Worm (Caenorhabditis elegans) whole organism, mixed stage, embryonic: ENCODE results near the gene C48B4.13.

Experiments used
- M03D4.4 ChIP-seq: sonication (generic microtip); optimal IDR thresholded peaks from 2 replicates; lab custom pipeline; 2017; ENCODE audit warnings: mild to moderate bottlenecking, missing genetic modification characterization, missing compliant biosample characterization
- bed-3 ChIP-seq: fragments of 200-800 bp; sonication (Bioruptor generic); optimal IDR thresholded peaks from 3 replicates; lab custom pipeline; 2018; ENCODE audit warnings: mild to moderate bottlenecking, missing genetic modification characterization, moderate library complexity, missing compliant biosample characterization
- blmp-1 ChIP-seq: fragments of 150-350 bp; optimal IDR thresholded peaks from 2 replicates; lab custom pipeline; 2014; ENCODE audit warnings: missing biosample characterization, missing genetic modification characterization
- ceh-39 ChIP-seq: fragments of 150-350 bp; optimal IDR thresholded peaks from 2 replicates; lab custom pipeline; 2014; ENCODE audit warnings: missing biosample characterization, missing genetic modification characterization
- ceh-43 ChIP-seq: fragments of 200-800 bp; sonication (Bioruptor generic); optimal IDR thresholded peaks from 2 replicates; lab custom pipeline; 2018; ENCODE audit warnings: mild to moderate bottlenecking, missing genetic modification characterization, moderate library complexity, missing compliant biosample characterization
- ceh-83 ChIP-seq: fragments of 200-800 bp; sonication (Bioruptor generic); optimal IDR thresholded peaks from 2 replicates; lab custom pipeline; 2018; ENCODE audit warnings: mild to moderate bottlenecking, missing genetic modification characterization, missing compliant biosample characterization
- ces-1 ChIP-seq: fragments of 150-350 bp; optimal IDR thresholded peaks from 2 replicates; lab custom pipeline; 2014; ENCODE audit warnings: missing biosample characterization, missing genetic modification reagents, missing genetic modification characterization
- cnd-1 ChIP-seq: fragments of 200-800 bp; sonication (Bioruptor generic); optimal IDR thresholded peaks from 2 replicates; lab custom pipeline; 2018; ENCODE audit warnings: mild to moderate bottlenecking, missing genetic modification characterization, missing compliant biosample characterization
- drap-1 ChIP-seq: fragments of 200-800 bp; sonication (Bioruptor generic); optimal IDR thresholded peaks from 3 replicates; lab custom pipeline; 2018; ENCODE audit warnings: mild to moderate bottlenecking, missing genetic modification characterization, missing compliant biosample characterization
- elt-1 ChIP-seq: sonication (generic microtip); optimal IDR thresholded peaks from 2 replicates; lab custom pipeline; 2017; ENCODE audit warnings: missing genetic modification characterization, mild to moderate bottlenecking, missing compliant biosample characterization, antibody characterized with exemption, moderate library complexity, borderline replicate concordance; ENCODE audit not compliant: insufficient read depth
- elt-3 ChIP-seq: fragments of 150-350 bp; optimal IDR thresholded peaks from 2 replicates; lab custom pipeline; 2014; ENCODE audit warnings: missing biosample characterization, missing genetic modification characterization
- flh-1 ChIP-seq: fragments of 200-800 bp; sonication (Bioruptor generic); optimal IDR thresholded peaks from 2 replicates; lab custom pipeline; 2018; ENCODE audit warnings: mild to moderate bottlenecking, missing genetic modification characterization, moderate library complexity, missing compliant biosample characterization
- ham-2 ChIP-seq: fragments of 200-800 bp; sonication (Bioruptor generic); optimal IDR thresholded peaks from 2 replicates; lab custom pipeline; 2018; ENCODE audit warnings: mild to moderate bottlenecking, missing genetic modification characterization, missing compliant biosample characterization
- hlh-1 ChIP-seq: fragments of 150-350 bp; optimal IDR thresholded peaks from 2 replicates; lab custom pipeline; 2014; ENCODE audit warnings: missing biosample characterization, missing genetic modification reagents, missing genetic modification characterization
- lin-13 ChIP-seq: fragments of 150-350 bp; optimal IDR thresholded peaks from 2 replicates; lab custom pipeline; 2014; ENCODE audit warnings: missing biosample characterization, missing genetic modification characterization
- lin-32 ChIP-seq: fragments of 200-800 bp; sonication (Bioruptor generic); optimal IDR thresholded peaks from 2 replicates; lab custom pipeline; 2018; ENCODE audit warnings: mild to moderate bottlenecking, missing genetic modification characterization, missing compliant biosample characterization
- lsy-2 ChIP-seq: fragments of 150-350 bp; optimal IDR thresholded peaks from 2 replicates; lab custom pipeline; 2014; ENCODE audit warnings: missing biosample characterization, missing genetic modification characterization
- mab-5 ChIP-seq: fragments of 150-350 bp; optimal IDR thresholded peaks from 2 replicates; lab custom pipeline; 2014; ENCODE audit warnings: missing biosample characterization, missing genetic modification characterization
- mep-1 ChIP-seq: fragments of 150-350 bp; optimal IDR thresholded peaks from 2 replicates; lab custom pipeline; 2017; ENCODE audit warnings: missing biosample characterization, missing genetic modification reagents, missing genetic modification characterization, inconsistent platforms
- mls-2 ChIP-seq: sonication (generic microtip); optimal IDR thresholded peaks from 2 replicates; lab custom pipeline; 2016; ENCODE audit warnings: mild to moderate bottlenecking, missing genetic modification characterization, moderate library complexity, missing compliant biosample characterization
- nhr-12 ChIP-seq: fragments of 150-350 bp; optimal IDR thresholded peaks from 2 replicates; lab custom pipeline; 2014; ENCODE audit warnings: missing biosample characterization, missing genetic modification characterization
- nhr-2 ChIP-seq: fragments of 150-350 bp; optimal IDR thresholded peaks from 2 replicates; lab custom pipeline; 2014; ENCODE audit warnings: missing biosample characterization, missing genetic modification characterization
- nhr-237 ChIP-seq: fragments of 150-350 bp; optimal IDR thresholded peaks from 2 replicates; lab custom pipeline; 2014; ENCODE audit warnings: missing biosample characterization, missing genetic modification characterization
- nhr-28 ChIP-seq: fragments of 150-350 bp; optimal IDR thresholded peaks from 2 replicates; lab custom pipeline; 2014; ENCODE audit warnings: missing biosample characterization, missing genetic modification characterization
- nhr-76 ChIP-seq: sonication (generic microtip); optimal IDR thresholded peaks from 2 replicates; lab custom pipeline; 2017; ENCODE audit warnings: missing biosample characterization, missing genetic modification characterization
- pha-4 ChIP-seq: fragments of 150-350 bp; optimal IDR thresholded peaks from 2 replicates; lab custom pipeline; 2018; ENCODE audit warnings: missing biosample characterization, missing genetic modification reagents, missing genetic modification characterization
- sem-2 ChIP-seq: fragments of 200-800 bp; sonication (Bioruptor generic); optimal IDR thresholded peaks from 2 replicates; lab custom pipeline; 2018; ENCODE audit warnings: mild to moderate bottlenecking, missing genetic modification characterization, missing compliant biosample characterization
- snpc-4 ChIP-seq: fragments of 150-350 bp; optimal IDR thresholded peaks from 2 replicates; lab custom pipeline; 2014; ENCODE audit warnings: missing biosample characterization, missing genetic modification characterization
- sptf-1 ChIP-seq: sonication (generic microtip); optimal IDR thresholded peaks from 2 replicates; lab custom pipeline; 2017; ENCODE audit warnings: mild to moderate bottlenecking, missing genetic modification characterization, moderate library complexity, missing compliant biosample characterization
- tbx-8 ChIP-seq: fragments of 200-800 bp; sonication (Bioruptor generic); optimal IDR thresholded peaks from 2 replicates; lab custom pipeline; 2018; ENCODE audit warnings: mild to moderate bottlenecking, missing genetic modification characterization, moderate library complexity, missing compliant biosample characterization
- unc-120 ChIP-seq: sonication (generic microtip); optimal IDR thresholded peaks from 2 replicates; lab custom pipeline; 2017; ENCODE audit warnings: missing genetic modification characterization, missing compliant biosample characterization; ENCODE audit not compliant: poor library complexity, severe bottlenecking
- unc-39 ChIP-seq: fragments of 150-350 bp; optimal IDR thresholded peaks from 2 replicates; lab custom pipeline; 2014; ENCODE audit warnings: missing biosample characterization, missing genetic modification characterization
- unc-62 ChIP-seq: fragments of 150-350 bp; optimal IDR thresholded peaks from 2 replicates; lab custom pipeline; 2014; ENCODE audit warnings: missing biosample characterization, missing genetic modification reagents, missing genetic modification characterization
- zip-8 ChIP-seq: fragments of 150-350 bp; optimal IDR thresholded peaks from 2 replicates; lab custom pipeline; 2014; ENCODE audit warnings: missing biosample characterization, missing genetic modification characterization
- ztf-11 ChIP-seq: fragments of 150-350 bp; optimal IDR thresholded peaks from 2 replicates; lab custom pipeline; 2014; ENCODE audit warnings: missing biosample characterization, missing genetic modification characterization

C48B4.13 gene

ce11 chrIII:9546016-9546659 is 22.4 kb upstream of the C48B4.13 start, which contains the start of gene unc-16:
Gene unc-16, plus strand, starts transcription at chrIII:9546258.
- TF ChIP-seq nhr-12 (tag; lab: Kevin White, UChicago) = no peak
- TF ChIP-seq lsy-2 (tag; lab: Kevin White, UChicago) = peak; percentile 98
- TF ChIP-seq ceh-39 (tag; lab: Kevin White, UChicago) = peak; percentile 47
- TF ChIP-seq unc-39 (tag; lab: Kevin White, UChicago) = no peak
- TF ChIP-seq sem-2 = no peak
- no peak for TF ChIP-seq nhr-76 (tag; lab: Kevin White, UChicago)
- TF ChIP-seq ceh-43 (GFP tag; lab: Kevin White, UChicago) = no peak
- TF ChIP-seq drap-1 (GFP tag; lab: Kevin White, UChicago) = peak; percentile 32
- peak; percentile 77 for TF ChIP-seq lin-13
- no peak for TF ChIP-seq sptf-1
- peak; percentile 78 for TF ChIP-seq mep-1 (tag; lab: Kevin White, UChicago)
- peak; percentile 65 for TF ChIP-seq nhr-237
- TF ChIP-seq flh-1 (GFP tag; lab: Kevin White, UChicago) = no peak
- no peak for TF ChIP-seq nhr-2 (tag; lab: Kevin White, UChicago)
- peak; percentile 78 for TF ChIP-seq ces-1
- peak; percentile 22 for TF ChIP-seq ham-2 (GFP tag; lab: Kevin White, UChicago)
- TF ChIP-seq nhr-28 (tag; lab: Kevin White, UChicago) = no peak
- no peak for TF ChIP-seq mab-5 (tag; lab: Kevin White, UChicago)
- TF ChIP-seq unc-62 = peak; percentile 91
- peak; percentile 49 for TF ChIP-seq elt-1
- TF ChIP-seq cnd-1 (tag; lab: Kevin White, UChicago) = no peak
- peak; percentile 27 for TF ChIP-seq unc-120 (tag; lab: Kevin White, UChicago)
- TF ChIP-seq pha-4 (tag; lab: Kevin White, UChicago) = peak; percentile 91
- TF ChIP-seq elt-3 (tag; lab: Kevin White, UChicago) = no peak
- TF ChIP-seq hlh-1 = peak; percentile 47
- no peak for TF ChIP-seq zip-8
- no peak for TF ChIP-seq tbx-8 (GFP tag; lab: Kevin White, UChicago)
- TF ChIP-seq lin-32 = no peak
- no peak for TF ChIP-seq ztf-11 (tag; lab: Kevin White, UChicago)
- peak; percentile 32 for TF ChIP-seq M03D4.4 (tag; lab: Kevin White, UChicago)
- no peak for TF ChIP-seq snpc-4 (tag; lab: Kevin White, UChicago)
- no peak for TF ChIP-seq blmp-1 (tag; lab: Kevin White, UChicago)
- TF ChIP-seq mls-2 (tag; lab: Kevin White, UChicago) = peak; percentile 54
- TF ChIP-seq ceh-83 (GFP tag; lab: Kevin White, UChicago) = peak; percentile 20
- TF ChIP-seq bed-3 (GFP tag; lab: Kevin White, UChicago) = no peak

ce11 chrIII:9556300-9556699 is 12.3 kb upstream of the C48B4.13 start, which contains the start of gene ZK1098.11:
Gene ZK1098.11, plus strand, starts transcription at chrIII:9556600.
- TF ChIP-seq ceh-39 (tag; lab: Kevin White, UChicago) (no peak), blmp-1 (tag; lab: Kevin White, UChicago) (no peak), sem-2 (no peak)

- no peak for TF ChIP-seq ceh-83 (GFP tag; lab: Kevin White, UChicago)
- no peak for TF ChIP-seq nhr-76 (tag; lab: Kevin White, UChicago)
- TF ChIP-seq ztf-11 (tag; lab: Kevin White, UChicago) = no peak
- no peak for TF ChIP-seq ceh-43 (GFP tag; lab: Kevin White, UChicago)
- TF ChIP-seq mep-1 (tag; lab: Kevin White, UChicago) = no peak
- no peak for TF ChIP-seq nhr-28 (tag; lab: Kevin White, UChicago)
- no peak for TF ChIP-seq lin-13
- TF ChIP-seq bed-3 (GFP tag; lab: Kevin White, UChicago) = no peak
- TF ChIP-seq pha-4 (tag; lab: Kevin White, UChicago) = no peak
Measured at ce11 chrIII:9558463-9558862, 10.1 kb upstream of the C48B4.13 start, which contains the start of gene C48B4.6. Gene C48B4.6, minus strand, starts transcription at chrIII:9558563.
